Worm (Caenorhabditis elegans): Measurements from ENCODE around the gene ife-2.

The ife-2 gene

ce11 chrX:360479-360878, 22.0 kb downstream of the ife-2 start, which contains the start of gene C04E7.5:
Gene C04E7.5 (plus strand): TSS chrX:360779.
- TF ChIP-seq lir-3 (tag; optimal IDR thresholded peaks at IDR 0.05; ENCODE audit: poor library complexity) (no peak), nhr-76 (tag; optimal IDR thresholded peaks at IDR 0.05) (no peak), nhr-20 (tag; optimal IDR thresholded peaks at IDR 0.05) (no peak), elt-3 (tag; optimal IDR thresholded peaks at IDR 0.05) (no peak), F16B12.6 (tag; optimal IDR thresholded peaks at IDR 0.05) (no peak), pag-3 (tag; optimal IDR thresholded peaks at IDR 0.05; ENCODE audit: borderline replicate concordance, insufficient read depth) (no peak), dsc-1 (tag; optimal IDR thresholded peaks at IDR 0.05) (no peak), lin-35 (GFP tag; optimal IDR thresholded peaks at IDR 0.05) (no peak), grh-1 (GFP tag; IDR thresholded peaks at IDR 0.05) (no peak), tlp-1 (tag; optimal IDR thresholded peaks at IDR 0.05) (no peak), isw-1 (GFP tag; IDR thresholded peaks at IDR 0.05) (no peak), zag-1 (tag; optimal IDR thresholded peaks at IDR 0.05) (no peak), jun-1 (tag; optimal IDR thresholded peaks at IDR 0.05) (no peak), mep-1 (tag; optimal IDR thresholded peaks at IDR 0.05) (no peak), elt-2 (tag; optimal IDR thresholded peaks at IDR 0.05) (no peak), C16A3.4 (tag; optimal IDR thresholded peaks at IDR 0.05) (no peak)

ce11 chrX:357792-358191, 24.7 kb downstream of the ife-2 start, which contains the start of gene C04E7.1:
Gene C04E7.1 (plus strand): TSS chrX:358092.
- no peak for TF ChIP-seq unc-30 (tag; optimal IDR thresholded peaks at IDR 0.05)
- TF ChIP-seq efl-1 (optimal IDR thresholded peaks at IDR 0.05): no peak
- TF ChIP-seq efl-1 (GFP tag; optimal IDR thresholded peaks at IDR 0.05 in 1 of 2): peak in 1 of 2 experiments; percentile 42

- peak; percentile 92 for TF ChIP-seq nhr-71 (tag; optimal IDR thresholded peaks at IDR 0.05)
- peak; percentile 76 for TF ChIP-seq irx-1 (tag; optimal IDR thresholded peaks at IDR 0.05)
- TF ChIP-seq swsn-7 (tag; optimal IDR thresholded peaks at IDR 0.05): peak; percentile 91
- no peak for TF ChIP-seq hlh-17 (GFP tag; optimal IDR thresholded peaks at IDR 0.05; ENCODE audit: borderline replicate concordance)
- TF ChIP-seq lir-3 (tag; optimal IDR thresholded peaks at IDR 0.05; ENCODE audit: poor library complexity): peak; percentile 75
- TF ChIP-seq ceh-82 (tag; optimal IDR thresholded peaks at IDR 0.05): peak; percentile 81 to 89 (median 85)
- no peak for TF ChIP-seq sup-37 (GFP tag; optimal IDR thresholded peaks at IDR 0.05)
- peak; percentile 76 for TF ChIP-seq nhr-77 (tag; optimal IDR thresholded peaks at IDR 0.05)
- peak; percentile 33; the same call in 1 of the 2 replicates for TF ChIP-seq ceh-88 (GFP tag; IDR thresholded peaks at IDR 0.05)
- no peak for TF ChIP-seq pqm-1 (tag; optimal IDR thresholded peaks at IDR 0.05)
- peak; percentile 56 for TF ChIP-seq fkh-10 (GFP tag; optimal IDR thresholded peaks at IDR 0.05)
- TF ChIP-seq skn-1 (tag; optimal IDR thresholded peaks at IDR 0.05): peak; percentile 69
- no peak for TF ChIP-seq nhr-12 (tag; optimal IDR thresholded peaks at IDR 0.05)
- peak in 2 of 6 experiments; percentile 50 to 79 for TF ChIP-seq elt-3 (tag; optimal IDR thresholded peaks at IDR 0.05)
- no peak for TF ChIP-seq mef-2 (tag; optimal IDR thresholded peaks at IDR 0.05)
- TF ChIP-seq tlp-1 (tag; optimal IDR thresholded peaks at IDR 0.05): no peak
- peak; percentile 75 for TF ChIP-seq sox-4 (tag; optimal IDR thresholded peaks at IDR 0.05)
- TF ChIP-seq unc-130 (tag; optimal IDR thresholded peaks at IDR 0.05): peak; percentile 49
- TF ChIP-seq grh-1 (GFP tag; IDR thresholded peaks at IDR 0.05): 0 out of 2 replicates have a peak, but pooled peaks have one; percentile 19
- no peak for TF ChIP-seq pag-3 (tag; optimal IDR thresholded peaks at IDR 0.05; ENCODE audit: borderline replicate concordance, insufficient read depth)
- peak; percentile 80 for TF ChIP-seq fkh-8 (tag; optimal IDR thresholded peaks at IDR 0.05)
- TF ChIP-seq nhr-28 (tag; optimal IDR thresholded peaks at IDR 0.05): peak; percentile 34
- no peak for TF ChIP-seq alr-1 (tag; optimal IDR thresholded peaks at IDR 0.05; ENCODE audit: borderline replicate concordance)
- TF ChIP-seq xbp-1 (tag; optimal IDR thresholded peaks at IDR 0.05): peak; percentile 81
- peak; percentile 75 to 89 for TF ChIP-seq lsy-2 (tag; optimal IDR thresholded peaks at IDR 0.05)
- TF ChIP-seq lin-35 (GFP tag; optimal IDR thresholded peaks at IDR 0.05): peak; percentile 59 to 83
- peak; percentile 88 for TF ChIP-seq nhr-20 (tag; optimal IDR thresholded peaks at IDR 0.05)
- TF ChIP-seq ztf-4 (tag; optimal IDR thresholded peaks at IDR 0.05): peak; percentile 16
- no peak for TF ChIP-seq efl-3 (GFP tag; optimal IDR thresholded peaks at IDR 0.05)
- TF ChIP-seq pax-3 (tag; optimal IDR thresholded peaks at IDR 0.05): peak; percentile 43
- TF ChIP-seq unc-98 (GFP tag; IDR thresholded peaks at IDR 0.05): no peak
- peak; percentile 90 for TF ChIP-seq dsc-1 (tag; optimal IDR thresholded peaks at IDR 0.05)
- TF ChIP-seq unc-62 (GFP tag; optimal IDR thresholded peaks at IDR 0.05): no peak
- TF ChIP-seq tbx-2 (tag; optimal IDR thresholded peaks at IDR 0.05): peak; percentile 87
- peak; percentile 51 for TF ChIP-seq nhr-11 (tag; optimal IDR thresholded peaks at IDR 0.05)
- peak; percentile 81 for TF ChIP-seq aly-2 (tag; optimal IDR thresholded peaks at IDR 0.05)
- TF ChIP-seq nhr-19 (GFP tag; conservative IDR thresholded peaks at IDR 0.05): peak; percentile 82
These were observed 29.3 kb downstream of the ife-2 start, which contains the start of gene sor-3 for ce11 chrX:353134-353669. Gene sor-3 (plus strand): TSS chrX:353619.
